Fruit fly (Drosophila melanogaster) whole organism, embryonic: Measurements from ENCODE around the gene Tom40.

Source experiments
- B-H1 ChIP-seq: fragments of 200-800 bp; sonication (Bioruptor generic); IDR thresholded peaks from 3 replicates; pipeline ENCODE4 v1.3.6; 2022; ENCODE audit warnings: missing biosample characterization, missing genetic modification characterization
- B-H2 ChIP-seq: fragments of 200-800 bp; sonication (Bioruptor generic); optimal IDR thresholded peaks from 2 replicates; lab custom pipeline; 2018; ENCODE audit warnings: missing biosample characterization, mild to moderate bottlenecking, missing genetic modification characterization
- CG10654 ChIP-seq: fragments of 200-800 bp; sonication (Bioruptor generic); optimal IDR thresholded peaks from 2 replicates; lab custom pipeline; 2016; ENCODE audit warnings: missing biosample characterization, missing genetic modification characterization
- CG11085 ChIP-seq: fragments of 200-800 bp; sonication (Bioruptor generic); IDR thresholded peaks from 2 replicates; pipeline ENCODE4 v1.3.6; 2022; ENCODE audit warnings: missing biosample characterization, missing genetic modification characterization
- CG11504 ChIP-seq: fragments of 200-800 bp; sonication (Bioruptor generic); optimal IDR thresholded peaks from 3 replicates; lab custom pipeline; 2019; ENCODE audit warnings: missing biosample characterization, mild to moderate bottlenecking, missing genetic modification characterization, moderate library complexity
- CG13296 ChIP-seq: fragments of 200-800 bp; sonication (Bioruptor generic); optimal IDR thresholded peaks from 3 replicates; lab custom pipeline; 2018; ENCODE audit warnings: missing biosample characterization, mild to moderate bottlenecking, missing genetic modification characterization
- CG16813 ChIP-seq: fragments of 200-800 bp; sonication (Bioruptor generic); IDR thresholded peaks from 3 replicates; pipeline ENCODE4 v1.3.6; 2022; ENCODE audit warnings: missing biosample characterization, missing genetic modification characterization; ENCODE audit not compliant: partially characterized antibody
- CG18262 ChIP-seq: fragments of 200-800 bp; optimal IDR thresholded peaks from 3 replicates; lab custom pipeline; 2019; ENCODE audit warnings: missing biosample characterization, mild to moderate bottlenecking, missing genetic modification characterization, moderate library complexity
- CG18476 ChIP-seq: fragments of 200-800 bp; sonication (Bioruptor generic); optimal IDR thresholded peaks from 2 replicates; lab custom pipeline; 2016; ENCODE audit warnings: missing biosample characterization, mild to moderate bottlenecking, missing genetic modification characterization
- CG18599 ChIP-seq: fragments of 200-800 bp; sonication (Bioruptor generic); optimal IDR thresholded peaks from 3 replicates; lab custom pipeline; 2017; ENCODE audit warnings: missing biosample characterization, missing genetic modification characterization, mild to moderate bottlenecking, moderate library complexity, missing genetic modification reagents
- CG2129 ChIP-seq: fragments of 200-800 bp; sonication (Bioruptor generic); IDR thresholded peaks from 2 replicates; pipeline ENCODE4 v1.3.6; 2022; ENCODE audit warnings: missing biosample characterization, missing genetic modification characterization; ENCODE audit not compliant: partially characterized antibody
- CG2678 ChIP-seq: fragments of 200-800 bp; sonication (Bioruptor generic); optimal IDR thresholded peaks from 3 replicates; lab custom pipeline; 2019; ENCODE audit warnings: missing biosample characterization, mild to moderate bottlenecking, missing genetic modification characterization, moderate library complexity
- CG3163 ChIP-seq: fragments of 200-800 bp; sonication (Bioruptor generic); optimal IDR thresholded peaks from 3 replicates; lab custom pipeline; 2016; ENCODE audit warnings: missing biosample characterization, missing genetic modification characterization
- CG32532 ChIP-seq: fragments of 200-800 bp; sonication (Bioruptor generic); IDR thresholded peaks from 2 replicates; pipeline ENCODE4 v1.3.6; 2022; ENCODE audit warnings: missing biosample characterization, missing genetic modification characterization
- CG43689 ChIP-seq: fragments of 200-800 bp; sonication (Bioruptor generic); IDR thresholded peaks from 2 replicates; pipeline ENCODE4 v1.3.6; 2022; ENCODE audit warnings: missing biosample characterization, missing genetic modification characterization
- CG4854 ChIP-seq: fragments of 200-800 bp; sonication (Bioruptor generic); optimal IDR thresholded peaks from 2 replicates; lab custom pipeline; 2016; ENCODE audit warnings: missing biosample characterization, missing genetic modification characterization, inconsistent platforms
- CG7556 ChIP-seq: fragments of 200-800 bp; sonication (Bioruptor generic); optimal IDR thresholded peaks from 2 replicates; lab custom pipeline; 2017; ENCODE audit warnings: missing biosample characterization, mild to moderate bottlenecking, missing genetic modification characterization
- CG7928 ChIP-seq: fragments of 200-800 bp; sonication (Bioruptor generic); optimal IDR thresholded peaks from 2 replicates; lab custom pipeline; 2017; ENCODE audit warnings: missing biosample characterization, mild to moderate bottlenecking, missing genetic modification characterization
- CG9727 ChIP-seq: fragments of 200-800 bp; sonication (Bioruptor generic); optimal IDR thresholded peaks from 3 replicates; lab custom pipeline; 2017; ENCODE audit warnings: missing biosample characterization, mild to moderate bottlenecking, missing genetic modification characterization
- CG9797 ChIP-seq: fragments of 200-800 bp; sonication (Bioruptor generic); optimal IDR thresholded peaks from 3 replicates; lab custom pipeline; 2018; ENCODE audit warnings: missing biosample characterization, mild to moderate bottlenecking, missing genetic modification characterization
- CHES-1-like ChIP-seq: fragments of 200-800 bp; sonication (Bioruptor generic); optimal IDR thresholded peaks from 2 replicates; lab custom pipeline; 2016; ENCODE audit warnings: missing biosample characterization, missing genetic modification characterization
- D19A ChIP-seq: fragments of 200-800 bp; optimal IDR thresholded peaks from 3 replicates; lab custom pipeline; 2019; ENCODE audit warnings: missing biosample characterization, mild to moderate bottlenecking, missing genetic modification characterization, moderate library complexity
- Dbx ChIP-seq: fragments of 200-800 bp; sonication (Bioruptor generic); IDR thresholded peaks from 3 replicates; pipeline ENCODE4 v1.3.6; 2022; ENCODE audit warnings: missing biosample characterization, missing genetic modification characterization
- Deaf1 ChIP-seq: fragments of 200-800 bp; optimal IDR thresholded peaks from 3 replicates; lab custom pipeline; 2019; ENCODE audit warnings: missing biosample characterization, mild to moderate bottlenecking, missing genetic modification characterization, moderate library complexity
- Drgx ChIP-seq: fragments of 200-800 bp; sonication (Bioruptor generic); IDR thresholded peaks from 2 replicates; pipeline ENCODE4 v1.3.6; 2022; ENCODE audit warnings: missing biosample characterization, missing genetic modification characterization
- HLH54F ChIP-seq: fragments of 200-800 bp; sonication (Bioruptor generic); optimal IDR thresholded peaks from 3 replicates; lab custom pipeline; 2016; ENCODE audit warnings: missing biosample characterization, missing genetic modification characterization
- MTF-1 ChIP-seq: fragments of 200-800 bp; sonication (Bioruptor generic); optimal IDR thresholded peaks from 2 replicates; lab custom pipeline; 2018; ENCODE audit warnings: missing biosample characterization, mild to moderate bottlenecking, missing genetic modification characterization, borderline replicate concordance
- Med ChIP-seq: fragments of 200-800 bp; sonication (Bioruptor generic); peaks from one replicate; lab custom pipeline; 2016; ENCODE audit warnings: missing biosample characterization, missing genetic modification characterization, mild to moderate bottlenecking, inconsistent platforms, moderate library complexity
- Meics ChIP-seq: fragments of 200-800 bp; sonication (Bioruptor generic); optimal IDR thresholded peaks from 2 replicates; lab custom pipeline; 2017; ENCODE audit warnings: missing biosample characterization, mild to moderate bottlenecking, missing genetic modification characterization
- Oli ChIP-seq: fragments of 200-800 bp; sonication (Bioruptor generic); optimal IDR thresholded peaks from 2 replicates; lab custom pipeline; 2018; ENCODE audit warnings: missing biosample characterization, mild to moderate bottlenecking, missing genetic modification characterization, moderate library complexity
- Opbp ChIP-seq: fragments of 200-800 bp; sonication (Bioruptor generic); IDR thresholded peaks from 3 replicates; pipeline ENCODE4 v1.3.6; 2022; ENCODE audit warnings: missing biosample characterization, missing genetic modification characterization; ENCODE audit not compliant: partially characterized antibody
- Rx ChIP-seq: fragments of 200-800 bp; sonication (Bioruptor generic); IDR thresholded peaks from 2 replicates; pipeline ENCODE4 v1.3.6; 2022; ENCODE audit warnings: missing biosample characterization, missing genetic modification characterization
- al ChIP-seq: fragments of 200-800 bp; sonication (Bioruptor generic); IDR thresholded peaks from 2 replicates; pipeline ENCODE4 v1.3.6; 2022; ENCODE audit warnings: missing biosample characterization, missing genetic modification characterization
- ase ChIP-seq: fragments of 200-800 bp; sonication (Bioruptor generic); IDR thresholded peaks from 3 replicates; pipeline ENCODE4 v1.3.6; 2022; ENCODE audit warnings: missing biosample characterization, missing genetic modification characterization
- caup ChIP-seq: fragments of 200-800 bp; sonication (Bioruptor generic); optimal IDR thresholded peaks from 3 replicates; lab custom pipeline; 2017; ENCODE audit warnings: missing biosample characterization, mild to moderate bottlenecking, missing genetic modification characterization, moderate library complexity; ENCODE audit not compliant: severe bottlenecking
- ems ChIP-seq: fragments of 200-800 bp; sonication (Bioruptor generic); optimal IDR thresholded peaks from 3 replicates; lab custom pipeline; 2016; ENCODE audit warnings: missing biosample characterization, missing genetic modification characterization
- gcm ChIP-seq: fragments of 200-800 bp; sonication (Bioruptor generic); optimal IDR thresholded peaks from 2 replicates; lab custom pipeline; 2019; ENCODE audit warnings: missing biosample characterization, mild to moderate bottlenecking, missing genetic modification characterization, moderate library complexity
- gem ChIP-seq: fragments of 200-800 bp; sonication (Bioruptor generic); optimal IDR thresholded peaks from 2 replicates; lab custom pipeline; 2019; ENCODE audit warnings: missing biosample characterization, mild to moderate bottlenecking, missing genetic modification characterization, moderate library complexity
- grau ChIP-seq: fragments of 200-800 bp; optimal IDR thresholded peaks from 3 replicates; lab custom pipeline; 2019; ENCODE audit warnings: missing biosample characterization, mild to moderate bottlenecking, missing genetic modification characterization, moderate library complexity
- gro ChIP-seq: fragments of 200-800 bp; sonication (Bioruptor generic); optimal IDR thresholded peaks from 2 replicates; lab custom pipeline; 2016; ENCODE audit warnings: missing biosample characterization, missing genetic modification characterization
- lilli ChIP-seq: fragments of 200-800 bp; sonication (Bioruptor generic); optimal IDR thresholded peaks from 3 replicates; lab custom pipeline; 2016; ENCODE audit warnings: missing biosample characterization, missing genetic modification characterization
- nau ChIP-seq: fragments of 200-800 bp; sonication (Bioruptor generic); optimal IDR thresholded peaks from 3 replicates; lab custom pipeline; 2017; ENCODE audit warnings: missing biosample characterization, mild to moderate bottlenecking, missing genetic modification characterization, missing genetic modification reagents
- sens ChIP-seq: fragments of 200-800 bp; sonication (Bioruptor generic); peaks from one replicate; lab custom pipeline; 2016; ENCODE audit warnings: missing biosample characterization, missing genetic modification characterization
- sqz ChIP-seq: fragments of 200-800 bp; sonication (Bioruptor generic); optimal IDR thresholded peaks from 3 replicates; lab custom pipeline; 2018; ENCODE audit warnings: missing biosample characterization, mild to moderate bottlenecking, missing genetic modification characterization
- twi ChIP-seq: fragments of 200-800 bp; optimal IDR thresholded peaks from 2 replicates; lab custom pipeline; 2019; ENCODE audit warnings: missing biosample characterization, mild to moderate bottlenecking, missing genetic modification characterization, moderate library complexity
- zen ChIP-seq: fragments of 200-800 bp; sonication (Bioruptor generic); optimal IDR thresholded peaks from 3 replicates; lab custom pipeline; 2018; ENCODE audit warnings: missing biosample characterization, mild to moderate bottlenecking, missing genetic modification characterization, moderate library complexity

The Tom40 gene

dm6 chrX:7695391-7696053, 41.2 kb upstream of the Tom40 start (continued):
- TF ChIP-seq Rx (no peak), CG3163 (peak; percentile 93), CG18599 (GFP tag; lab: Kevin White, UChicago) (peak; percentile 29), CG16813 (GFP tag; lab: Robert Waterston, UW) (no peak), CG18476 (GFP tag; lab: Kevin White, UChicago) (no peak), CG9727 (peak; percentile 0), Oli (tag; lab: Kevin White, UChicago) (peak; percentile 10), CG2129 (no peak), caup (GFP tag; lab: Kevin White, UChicago) (peak; percentile 13), grau (tag; lab: Kevin White, UChicago) (peak; percentile 55), gro (no peak), zen (tag; lab: Kevin White, UChicago) (no peak), lilli (GFP tag; lab: Kevin White, UChicago) (peak; percentile 11), Med (peak; percentile 18), Drgx (GFP tag; lab: Robert Waterston, UW) (peak; percentile 17; the same call in 1 of the 2 replicates), CG18262 (tag; lab: Kevin White, UChicago) (no peak), Deaf1 (tag; lab: Kevin White, UChicago) (no peak), CG9797 (GFP tag; lab: Kevin White, UChicago) (no peak), gem (tag; lab: Kevin White, UChicago) (peak; percentile 71), CG7556 (GFP tag; lab: Kevin White, UChicago) (peak; percentile 30), CG13296 (GFP tag; lab: Kevin White, UChicago) (peak; percentile 0), CG2678 (tag; lab: Kevin White, UChicago) (peak; percentile 17), Dbx (0 out of 3 replicates have a peak, but pooled peaks have one; percentile 35), Meics (GFP tag; lab: Kevin White, UChicago) (no peak), twi (no peak), sqz (GFP tag; lab: Kevin White, UChicago) (peak; percentile 4), Opbp (no peak), CG7928 (GFP tag; lab: Kevin White, UChicago) (no peak)

dm6 chrX:7696165-7696564, 40.5 kb upstream of the Tom40 start:
- TF ChIP-seq sens = peak; percentile 51
- TF ChIP-seq CG4854 (GFP tag; lab: Kevin White, UChicago) = no peak
- TF ChIP-seq CG11504 (tag; lab: Kevin White, UChicago) = no peak
- TF ChIP-seq gcm (GFP tag; lab: Kevin White, UChicago) = no peak
- no peak for TF ChIP-seq ase (GFP tag; lab: Robert Waterston, UW)

dm6 chrX:7696711-7697654, 39.7 kb upstream of the Tom40 start:
- TF ChIP-seq MTF-1 (GFP tag; lab: Kevin White, UChicago) (peak; percentile 79), CG32532 (peak; percentile 97), D19A (peak; percentile 79), ems (GFP tag; lab: Kevin White, UChicago) (peak; percentile 83), nau (peak; percentile 82), B-H2 (GFP tag; lab: Kevin White, UChicago) (peak; percentile 98), HLH54F (peak; percentile 89), CG43689 (peak; percentile 73), CG11085 (peak; percentile 88), CG10654 (peak; percentile 74), B-H1 (GFP tag; lab: Robert Waterston, UW) (peak; percentile 72), CHES-1-like (peak; percentile 98), al (GFP tag; lab: Robert Waterston, UW) (peak; percentile 91)
